Worm (Caenorhabditis elegans) whole organism, L4 larva: ENCODE data around the gene sqrd-1.

Experiments
- R02D3.7 ChIP-seq: fragments of 150-350 bp; sonication (generic microtip); optimal IDR thresholded peaks from 3 replicates; lab custom pipeline; 2014; ENCODE audit warnings: missing biosample characterization, missing genetic modification characterization
- ZK546.5 ChIP-seq, 2 experiments: sonication (generic microtip); optimal IDR thresholded peaks; 2 replicates each; lab custom pipeline; 2017; ENCODE audit warnings: missing biosample characterization in 2 of 2, missing genetic modification characterization in 2 of 2
- daf-16 ChIP-seq, 3 experiments: sonication (generic microtip); optimal IDR thresholded peaks; 2 replicates each; lab custom pipeline; 2016 to 2017; ENCODE audit warnings: missing genetic modification characterization in 3 of 3, missing genetic modification reagents in 3 of 3, mild to moderate bottlenecking in 2 of 3, missing compliant biosample characterization in 2 of 3, missing biosample characterization in 1 of 3, moderate library complexity in 1 of 3
- fkh-10 ChIP-seq: fragments of 150-350 bp; optimal IDR thresholded peaks from 2 replicates; lab custom pipeline; 2014; ENCODE audit warnings: missing biosample characterization, missing genetic modification reagents, missing genetic modification characterization
- lin-38 ChIP-seq: fragments of 200-800 bp; sonication (Bioruptor generic); IDR thresholded peaks from 2 replicates; pipeline ENCODE4 v1.3.6; 2022; ENCODE audit warnings: missing genetic modification reagents, missing genetic modification characterization, missing compliant biosample characterization
- nhr-10 ChIP-seq: fragments of 150-350 bp; optimal IDR thresholded peaks from 2 replicates; lab custom pipeline; 2014; ENCODE audit warnings: missing biosample characterization, missing genetic modification characterization
- nhr-25 ChIP-seq: sonication (generic microtip); optimal IDR thresholded peaks from 2 replicates; lab custom pipeline; 2017; ENCODE audit warnings: missing genetic modification characterization, mild to moderate bottlenecking, missing compliant biosample characterization, antibody characterized with exemption, moderate library complexity, borderline replicate concordance; ENCODE audit not compliant: insufficient read depth
- pha-4 ChIP-seq, 2 experiments: fragments of 150-350 bp in 1 of 2; fragments of 200-800 bp in 1 of 2; sonication (Bioruptor generic) in 1 of 2; IDR thresholded peaks in 1 of 2; optimal IDR thresholded peaks in 1 of 2; 2 replicates each; pipeline versions ENCODE4 v1.3.6 to Lab custom; 2014 to 2022; ENCODE audit warnings: missing genetic modification characterization in 2 of 2, missing genetic modification reagents in 2 of 2, missing biosample characterization in 1 of 2, missing compliant biosample characterization in 1 of 2
- skn-1 ChIP-seq: fragments of 150-350 bp; optimal IDR thresholded peaks from 2 replicates; lab custom pipeline; 2014; ENCODE audit warnings: missing biosample characterization, missing genetic modification characterization
- unc-39 ChIP-seq: sonication (generic microtip); optimal IDR thresholded peaks from 2 replicates; lab custom pipeline; 2017; ENCODE audit warnings: missing biosample characterization, missing genetic modification characterization
- unc-62 ChIP-seq, 3 experiments: fragments of 150-350 bp in 1 of 3; sonication (generic microtip); optimal IDR thresholded peaks in 2 of 3; peaks in 1 of 3; 1 replicate in 1 of 3; 2 replicates in 2 of 3; lab custom pipeline; 2014 to 2017; ENCODE audit warnings: missing biosample characterization in 3 of 3, missing genetic modification characterization in 3 of 3, missing genetic modification reagents in 3 of 3, missing genotype in 1 of 3

DNA sequence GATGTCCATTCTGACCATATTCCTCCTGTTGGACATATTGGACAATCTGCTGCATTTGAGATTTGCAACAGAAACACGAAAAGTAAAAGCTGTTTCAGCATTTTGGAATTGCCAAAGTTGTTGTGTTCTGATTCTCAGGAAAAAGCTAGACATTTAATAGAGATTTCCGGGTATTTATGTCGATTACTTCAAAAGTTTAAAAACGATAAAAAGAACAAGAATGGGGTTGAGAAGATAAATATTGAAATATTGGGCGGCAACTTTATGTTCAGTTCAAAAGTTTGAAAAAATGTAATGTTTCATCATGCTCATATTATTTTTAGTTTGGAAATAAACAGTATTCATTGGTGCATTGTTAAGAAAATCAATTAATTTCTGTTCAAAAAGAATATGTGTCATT, 19.3 kb downstream of the sqrd-1 start, which contains the start of gene Y64G10A.1:
- TF ChIP-seq ZK546.5 (tag; optimal IDR thresholded peaks at IDR 0.05; lab: Kevin White, UChicago) (no peak), pha-4 (GFP tag; IDR thresholded peaks at IDR 0.05; lab: Robert Waterston, UW) (no peak), pha-4 (tag; optimal IDR thresholded peaks at IDR 0.05; lab: Kevin White, UChicago) (no peak), nhr-25 (tag; lab: Kevin White, UChicago) (no peak), fkh-10 (GFP tag; lab: Kevin White, UChicago) (no peak), R02D3.7 (tag; lab: Kevin White, UChicago) (no peak), lin-38 (GFP tag; lab: Robert Waterston, UW) (no peak), unc-62 (GFP tag; optimal IDR thresholded peaks at IDR 0.05 in 1 of 2; lab: Kevin White, UChicago) (no peak), unc-62 (tag; optimal IDR thresholded peaks at IDR 0.05; lab: Kevin White, UChicago) (no peak), nhr-10 (tag; lab: Kevin White, UChicago) (no peak), unc-39 (tag; lab: Kevin White, UChicago) (no peak), skn-1 (tag; lab: Kevin White, UChicago) (no peak), daf-16 (GFP tag; optimal IDR thresholded peaks at IDR 0.05; lab: Kevin White, UChicago) (no peak), daf-16 (tag; optimal IDR thresholded peaks at IDR 0.05; lab: Kevin White, UChicago) (no peak)
